Fruit fly (Drosophila melanogaster): ENCODE data around the gene Apc2.

Gene Apc2

DNA sequence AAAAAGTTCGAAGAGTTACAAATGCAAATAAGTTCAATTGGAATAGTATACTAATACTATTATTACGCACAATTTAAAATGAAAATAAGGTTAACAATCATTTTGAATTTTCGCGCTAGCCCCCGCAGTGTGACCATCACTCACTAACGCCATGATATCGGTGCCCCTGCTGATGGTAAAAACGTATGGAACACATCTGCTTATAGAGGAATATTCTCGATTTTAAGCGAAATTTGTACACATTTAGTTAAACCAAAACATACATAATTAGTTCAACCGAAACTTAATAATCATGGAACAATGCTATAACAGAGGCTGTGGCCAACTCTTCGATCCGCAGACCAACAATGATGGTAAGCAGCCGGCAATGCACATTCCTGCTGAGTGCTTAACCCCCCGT is 22.4 kb downstream of the Apc2 start, which contains the start of gene mora (continued):
- 0 out of 2 replicates have a peak, but pooled peaks have one; percentile 32 for TF ChIP-seq crol (GFP tag; IDR thresholded peaks at IDR 0.05)
- TF ChIP-seq BEAF-32 (GFP tag; optimal IDR thresholded peaks at IDR 0.05): peak; percentile 47
- peak; percentile 16; the same call in 1 of the 2 replicates for TF ChIP-seq unc-4 (GFP tag; IDR thresholded peaks at IDR 0.05; ENCODE audit: partially characterized antibody)
- TF ChIP-seq CG2116 (GFP tag; optimal IDR thresholded peaks at IDR 0.05): peak; percentile 50
- TF ChIP-seq twi (tag; optimal IDR thresholded peaks at IDR 0.05): peak; percentile 80
- no peak for TF ChIP-seq zen (tag; optimal IDR thresholded peaks at IDR 0.05)
- TF ChIP-seq CG14014 (GFP tag; IDR thresholded peaks at IDR 0.05): no peak
- peak; percentile 40 for TF ChIP-seq Sin3A (optimal IDR thresholded peaks at IDR 0.05)
- TF ChIP-seq tin (GFP tag; optimal IDR thresholded peaks at IDR 0.05): no peak
- TF ChIP-seq kni (GFP tag; optimal IDR thresholded peaks at IDR 0.05): no peak
- TF ChIP-seq Hsf (GFP tag; optimal IDR thresholded peaks at IDR 0.05): no peak
- no peak for TF ChIP-seq slp2 (GFP tag; optimal IDR thresholded peaks at IDR 0.05)
- no peak for TF ChIP-seq CG11456 (GFP tag; IDR thresholded peaks at IDR 0.05)
- TF ChIP-seq lola (GFP tag; optimal IDR thresholded peaks at IDR 0.05): no peak
- no peak for TF ChIP-seq Six4 (GFP tag; optimal IDR thresholded peaks at IDR 0.05)
- TF ChIP-seq CG12236 (GFP tag; optimal IDR thresholded peaks at IDR 0.05): no peak
- TF ChIP-seq YL-1 (GFP tag; optimal IDR thresholded peaks at IDR 0.05): peak; percentile 72
- TF ChIP-seq trem (tag; optimal IDR thresholded peaks at IDR 0.05): peak; percentile 26
- no peak for TF ChIP-seq crc (GFP tag; optimal IDR thresholded peaks at IDR 0.05)
- peak; percentile 69 for TF ChIP-seq CG4617 (GFP tag; optimal IDR thresholded peaks at IDR 0.05; ENCODE audit: borderline replicate concordance)
- no peak for TF ChIP-seq CG34224 (GFP tag; IDR thresholded peaks at IDR 0.05; ENCODE audit: partially characterized antibody)
- TF ChIP-seq Dll (GFP tag; IDR thresholded peaks at IDR 0.05; ENCODE audit: partially characterized antibody): 0 out of 4 replicates have a peak, but pooled peaks have one; percentile 29
- no peak for TF ChIP-seq CG14965 (GFP tag; optimal IDR thresholded peaks at IDR 0.05; ENCODE audit: borderline replicate concordance)
- TF ChIP-seq stwl (tag; optimal IDR thresholded peaks at IDR 0.05): peak; percentile 39
- no peak for TF ChIP-seq CrebB (tag; optimal IDR thresholded peaks at IDR 0.05)
- no peak for TF ChIP-seq HLH4C (GFP tag; IDR thresholded peaks at IDR 0.05; ENCODE audit: partially characterized antibody)
- TF ChIP-seq amos (GFP tag; IDR thresholded peaks at IDR 0.05; ENCODE audit: partially characterized antibody): peak; percentile 13; the same call in 1 of the 2 replicates
- TF ChIP-seq disco-r (GFP tag; optimal IDR thresholded peaks at IDR 0.05): no peak
- TF ChIP-seq slou (GFP tag; optimal IDR thresholded peaks at IDR 0.05): no peak
- no peak for TF ChIP-seq CG6254 (GFP tag; optimal IDR thresholded peaks at IDR 0.05)
- peak; percentile 11; the same call in 1 of the 3 replicates for TF ChIP-seq row (GFP tag; IDR thresholded peaks at IDR 0.05)
- TF ChIP-seq crp (GFP tag; optimal IDR thresholded peaks at IDR 0.05): peak in 1 of 2 experiments; percentile 69
- peak; percentile 22 for TF ChIP-seq CG10267 (tag; optimal IDR thresholded peaks at IDR 0.05)
- TF ChIP-seq tgo (GFP tag; IDR thresholded peaks at IDR 0.05): no peak
- peak; percentile 13 for TF ChIP-seq bigmax (GFP tag; optimal IDR thresholded peaks at IDR 0.05)

DNA sequence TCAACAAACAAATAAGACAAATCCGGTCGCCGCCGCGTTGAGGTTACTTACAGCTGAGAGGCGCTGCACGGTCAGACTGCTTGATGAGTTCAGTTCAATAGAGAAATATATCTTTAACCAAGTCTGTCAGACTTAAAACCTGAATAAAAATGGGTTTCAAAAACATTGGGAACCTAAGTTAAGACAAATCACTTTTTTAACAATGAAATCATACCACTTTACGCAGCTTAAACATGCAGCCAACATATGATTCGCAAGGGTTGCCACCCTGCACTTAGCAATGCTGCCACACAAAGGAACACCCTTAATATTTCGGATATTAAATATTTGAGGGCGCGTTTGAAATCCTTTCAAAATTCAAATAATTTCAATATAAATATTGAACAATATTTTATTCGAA is 24.9 kb downstream of the Apc2 start, which contains the start of gene CG5515:
Gene CG5515 (minus strand): TSS at position 278 of the 400 bp plus-strand sequence.
- TF ChIP-seq CG10565 (GFP tag; optimal IDR thresholded peaks at IDR 0.05) (no peak), dan (GFP tag; IDR thresholded peaks at IDR 0.05) (no peak), dmrt11E (tag; optimal IDR thresholded peaks at IDR 0.05) (peak; percentile 82), zen2 (GFP tag; IDR thresholded peaks at IDR 0.05; ENCODE audit: partially characterized antibody) (no peak; the same call in 2 of the 3 replicates), CG9817 (tag; optimal IDR thresholded peaks at IDR 0.05) (peak; percentile 82), CG4360 (GFP tag; IDR thresholded peaks at IDR 0.05) (no peak), her (GFP tag; optimal IDR thresholded peaks at IDR 0.05) (peak; percentile 48), Taf1 (GFP tag; IDR thresholded peaks at IDR 0.05) (peak; percentile 64; the same call in 1 of the 2 replicates), HmgZ (tag; optimal IDR thresholded peaks at IDR 0.05) (peak; percentile 82), NK7.1 (GFP tag; optimal IDR thresholded peaks at IDR 0.05) (peak; percentile 29), Usf (GFP tag; optimal IDR thresholded peaks at IDR 0.05) (peak; percentile 5), CG11560 (tag; IDR thresholded peaks at IDR 0.05) (peak; percentile 64; the same call in 2 of the 3 replicates), Elba2 (GFP tag; optimal IDR thresholded peaks at IDR 0.05) (no peak), CG33557 (GFP tag; optimal IDR thresholded peaks at IDR 0.05) (peak; percentile 36), maf-S (GFP tag; optimal IDR thresholded peaks at IDR 0.05) (peak; percentile 65), Doc3 (GFP tag; IDR thresholded peaks at IDR 0.05; ENCODE audit: partially characterized antibody) (peak; percentile 58; the same call in 1 of the 3 replicates), CG34422 (GFP tag; IDR thresholded peaks at IDR 0.05) (peak; percentile 86)

All from whole organism, embryonic.